Fruit fly (Drosophila melanogaster) whole organism, adult: ENCODE data around the gene grn.

Source experiments
- CG11617 ChIP-seq: fragments of 200-800 bp; sonication (Bioruptor generic); optimal IDR thresholded peaks from 2 replicates; lab custom pipeline; 2017; ENCODE audit warnings: mild to moderate bottlenecking, missing biosample characterization, missing genetic modification reagents, missing genetic modification characterization
- CG12768 ChIP-seq: fragments of 200-800 bp; sonication (Bioruptor generic); optimal IDR thresholded peaks from 2 replicates; lab custom pipeline; 2017; ENCODE audit warnings: missing biosample characterization, missing genetic modification characterization, mild to moderate bottlenecking, moderate library complexity, missing genetic modification reagents
- CG14711 ChIP-seq: fragments of 200-800 bp; sonication (Bioruptor generic); optimal IDR thresholded peaks from 2 replicates; lab custom pipeline; 2018; ENCODE audit warnings: missing biosample characterization, mild to moderate bottlenecking, missing genetic modification characterization, moderate library complexity
- CG1620 ChIP-seq: fragments of 200-800 bp; sonication (Bioruptor generic); optimal IDR thresholded peaks from 2 replicates; lab custom pipeline; 2016; ENCODE audit warnings: missing biosample characterization, missing genetic modification characterization
- CG33017 ChIP-seq: fragments of 200-800 bp; sonication (Bioruptor generic); optimal IDR thresholded peaks from 2 replicates; lab custom pipeline; 2018; ENCODE audit warnings: missing biosample characterization, mild to moderate bottlenecking, missing genetic modification characterization, moderate library complexity
- CG5204 ChIP-seq: fragments of 200-800 bp; sonication (Bioruptor generic); optimal IDR thresholded peaks from 2 replicates; lab custom pipeline; 2016; ENCODE audit warnings: missing biosample characterization, missing genetic modification characterization
- CG7045 ChIP-seq: fragments of 200-800 bp; sonication (Bioruptor generic); optimal IDR thresholded peaks from 2 replicates; lab custom pipeline; 2017; ENCODE audit warnings: missing biosample characterization, mild to moderate bottlenecking, missing genetic modification characterization
- CG7101 ChIP-seq: fragments of 200-800 bp; sonication (Bioruptor generic); optimal IDR thresholded peaks from 2 replicates; lab custom pipeline; 2018; ENCODE audit warnings: missing biosample characterization, mild to moderate bottlenecking, missing genetic modification characterization, moderate library complexity
- Clk ChIP-seq: fragments of 200-800 bp; sonication (Bioruptor generic); optimal IDR thresholded peaks from 2 replicates; lab custom pipeline; 2017; ENCODE audit warnings: missing biosample characterization, missing genetic modification characterization
- Crg-1 ChIP-seq: fragments of 200-800 bp; sonication (Bioruptor generic); optimal IDR thresholded peaks from 2 replicates; lab custom pipeline; 2016; ENCODE audit warnings: missing biosample characterization, missing genetic modification characterization
- Hr96 ChIP-seq: fragments of 200-800 bp; sonication (Bioruptor generic); optimal IDR thresholded peaks from 2 replicates; lab custom pipeline; 2016; ENCODE audit warnings: missing biosample characterization, missing genetic modification characterization
- Mnt ChIP-seq: fragments of 200-800 bp; sonication (Bioruptor generic); optimal IDR thresholded peaks from 2 replicates; lab custom pipeline; 2016; ENCODE audit warnings: missing biosample characterization, mild to moderate bottlenecking, missing genetic modification characterization
- bab1 ChIP-seq: fragments of 200-800 bp; sonication (Bioruptor generic); optimal IDR thresholded peaks from 3 replicates; lab custom pipeline; 2019; ENCODE audit warnings: missing biosample characterization, mild to moderate bottlenecking, missing genetic modification characterization, moderate library complexity
- cic ChIP-seq: fragments of 200-800 bp; sonication (Bioruptor generic); optimal IDR thresholded peaks from 2 replicates; lab custom pipeline; 2017; ENCODE audit warnings: missing biosample characterization, mild to moderate bottlenecking, missing genetic modification characterization, moderate library complexity
- cnc ChIP-seq, 2 experiments: fragments of >200 bp; optimal IDR thresholded peaks; 2 replicates each; lab custom pipeline; 2017
- kay ChIP-seq: fragments of 200-800 bp; sonication (Bioruptor generic); peaks from one replicate; lab custom pipeline; 2016; ENCODE audit warnings: missing biosample characterization, missing genetic modification characterization, borderline replicate concordance
- ovo ChIP-seq: fragments of 200-800 bp; sonication (Bioruptor generic); optimal IDR thresholded peaks from 2 replicates; lab custom pipeline; 2016; ENCODE audit warnings: missing biosample characterization, missing genetic modification characterization
- pad ChIP-seq: fragments of 200-800 bp; sonication (Bioruptor generic); optimal IDR thresholded peaks from 3 replicates; lab custom pipeline; 2017; ENCODE audit warnings: missing biosample characterization, missing genetic modification characterization, mild to moderate bottlenecking, moderate library complexity, missing genetic modification reagents
- tj ChIP-seq: fragments of 200-800 bp; sonication (Bioruptor generic); optimal IDR thresholded peaks from 3 replicates; lab custom pipeline; 2017; ENCODE audit warnings: missing biosample characterization, mild to moderate bottlenecking, missing genetic modification characterization, moderate library complexity
- toe ChIP-seq: fragments of 200-800 bp; sonication (Bioruptor generic); optimal IDR thresholded peaks from 2 replicates; lab custom pipeline; 2016; ENCODE audit warnings: missing biosample characterization, missing genetic modification characterization

grn gene

DNA sequence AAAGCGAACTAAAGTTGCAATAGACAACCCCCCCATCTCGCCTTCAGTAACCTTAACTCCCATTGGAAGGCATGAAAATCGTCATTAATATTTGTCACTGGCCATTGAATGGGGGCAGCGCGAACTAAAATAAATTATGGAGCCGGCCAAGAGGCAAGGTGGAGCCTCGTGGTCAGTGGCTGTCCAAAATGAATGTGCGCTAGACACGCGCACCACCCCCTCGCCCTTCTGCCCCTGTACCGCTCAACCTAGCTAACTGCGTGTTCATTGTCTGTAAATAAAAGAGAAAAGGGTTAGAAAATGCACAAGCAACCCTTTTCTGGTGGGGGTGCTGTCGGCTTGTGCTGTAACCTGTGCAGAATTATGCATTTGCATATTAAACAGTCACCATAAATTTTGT lies 24.0 kb downstream of the grn start:
- TF ChIP-seq CG12768, result no peak

DNA sequence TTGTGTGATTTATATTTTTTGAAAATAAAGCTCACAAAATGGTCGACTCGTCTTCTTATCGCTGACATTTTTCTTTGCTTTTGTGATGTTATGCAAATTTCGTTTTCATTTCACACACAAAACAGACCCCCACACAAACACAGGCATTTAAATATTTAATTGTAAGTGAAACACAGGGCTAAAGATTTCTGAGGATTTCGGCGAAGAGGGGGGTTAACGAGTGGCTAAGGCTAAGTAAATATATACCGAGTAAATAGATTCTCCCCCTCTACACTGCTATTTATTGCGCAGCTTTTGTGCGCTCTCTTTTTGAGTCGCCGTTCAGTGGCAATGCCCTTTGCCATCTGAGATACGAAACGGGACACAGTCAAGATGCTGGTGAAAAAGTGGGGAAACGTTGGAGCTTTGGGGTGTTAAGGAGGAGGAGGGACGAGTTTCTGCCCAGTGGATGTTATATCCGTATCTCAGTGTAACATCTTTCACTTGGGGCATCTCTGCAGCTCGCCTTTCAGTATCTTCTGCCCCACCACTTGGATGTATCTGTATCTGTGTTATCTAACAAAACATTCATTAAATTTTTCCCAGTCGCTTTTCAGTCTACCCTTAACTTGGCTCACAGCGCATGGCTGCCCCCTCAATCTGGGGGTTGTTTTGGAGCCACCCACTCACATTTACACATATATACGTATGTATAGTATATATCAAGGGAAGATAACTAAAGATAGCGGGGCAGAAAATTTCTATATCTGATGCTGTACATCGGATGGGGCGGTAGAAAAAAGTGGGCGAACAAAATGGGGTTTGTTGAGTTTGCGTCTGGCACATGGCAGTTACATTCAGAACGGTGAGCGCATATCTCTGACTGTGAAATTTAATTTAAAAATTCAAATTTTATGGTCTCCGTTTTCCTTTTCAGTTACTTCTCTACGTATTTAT lies 25.2 kb downstream of the grn start:
- no peak for TF ChIP-seq CG7045 (GFP tag; lab: Kevin White, UChicago)
- no peak for TF ChIP-seq tj
- TF ChIP-seq CG33017 (tag; lab: Kevin White, UChicago), result no peak
- TF ChIP-seq Hr96 (GFP tag; lab: Kevin White, UChicago), result no peak
- TF ChIP-seq cic (GFP tag; lab: Kevin White, UChicago), result no peak
- no peak for TF ChIP-seq CG5204 (GFP tag; lab: Kevin White, UChicago)
- TF ChIP-seq CG7101, result no peak
- no peak for TF ChIP-seq Clk (GFP tag; lab: Kevin White, UChicago)
- no peak for TF ChIP-seq ovo (GFP tag; lab: Kevin White, UChicago)

DNA sequence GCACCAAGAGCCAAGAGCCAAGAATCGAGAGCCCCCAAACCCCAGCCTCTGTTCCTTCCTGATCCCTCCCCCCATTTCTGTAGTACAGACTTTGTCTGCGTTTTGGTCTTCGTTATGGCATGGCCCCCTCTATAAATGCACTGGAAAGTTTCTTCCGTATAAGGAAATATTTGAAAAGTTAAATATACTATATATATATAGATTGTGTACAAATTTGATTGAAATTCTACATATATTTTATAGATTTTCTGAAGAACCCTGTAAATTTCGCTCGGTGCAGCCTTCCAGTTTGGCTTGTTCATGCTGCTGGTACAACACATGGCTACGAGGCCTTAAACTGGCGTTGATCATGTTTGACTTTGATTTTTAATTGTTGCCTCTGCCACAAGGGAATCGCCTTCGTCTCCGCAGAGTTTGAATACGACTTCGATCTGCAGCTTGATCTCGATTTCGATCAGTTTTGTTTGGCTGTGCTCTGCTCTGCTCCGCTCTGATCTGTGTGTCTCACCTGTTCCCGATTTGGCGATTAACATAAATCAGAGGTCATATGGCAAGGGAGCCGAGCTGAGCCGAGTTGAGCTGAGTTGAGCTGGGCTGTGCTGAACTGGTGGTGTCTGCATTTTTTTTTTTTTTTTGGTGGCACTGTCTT lies 27.2 kb downstream of the grn start:
- TF ChIP-seq CG7101 (no peak), Crg-1 (no peak), kay (no peak), cnc (optimal IDR thresholded peaks at IDR 0.05; lab: Kevin White, UChicago) (no peak), CG14711 (tag; lab: Kevin White, UChicago) (no peak), Mnt (no peak), toe (GFP tag; lab: Kevin White, UChicago) (no peak), CG33017 (tag; lab: Kevin White, UChicago) (no peak), pad (no peak), CG7045 (GFP tag; lab: Kevin White, UChicago) (no peak), tj (no peak), cic (GFP tag; lab: Kevin White, UChicago) (no peak), bab1 (GFP tag; lab: Kevin White, UChicago) (no peak), ovo (GFP tag; lab: Kevin White, UChicago) (no peak), CG11617 (GFP tag; lab: Kevin White, UChicago) (no peak), CG1620 (GFP tag; lab: Kevin White, UChicago) (no peak), CG12768 (no peak), Hr96 (GFP tag; lab: Kevin White, UChicago) (no peak), CG5204 (GFP tag; lab: Kevin White, UChicago) (no peak)

DNA sequence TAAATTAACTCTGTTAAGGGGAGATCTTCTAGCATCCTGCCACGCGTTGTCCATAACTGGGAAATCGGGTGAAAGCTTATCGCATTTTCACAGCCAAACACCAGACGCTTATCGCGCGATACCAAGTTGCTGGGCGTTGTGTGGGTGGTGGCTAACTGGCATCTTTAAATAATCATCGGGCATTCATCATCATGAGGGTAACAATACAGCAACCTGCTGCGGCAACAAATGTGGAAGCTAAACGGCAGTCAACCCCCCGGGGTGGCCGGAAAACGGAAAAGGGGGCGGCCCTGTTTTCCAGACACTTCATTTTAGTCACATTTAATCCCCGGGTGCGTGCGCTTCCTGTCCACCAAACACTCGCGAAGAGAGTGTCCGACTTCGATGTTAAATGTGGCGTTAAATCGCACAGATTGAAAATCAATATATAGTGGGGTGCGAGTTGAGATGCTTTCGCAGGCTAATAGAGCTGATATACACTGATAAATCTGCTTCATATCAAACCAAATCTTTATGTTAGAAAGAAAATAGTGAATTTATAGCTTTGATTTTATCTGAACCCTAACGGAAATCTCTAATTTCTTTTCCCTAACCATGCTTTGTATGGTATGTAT lies 28.6 kb downstream of the grn start:
- TF ChIP-seq Mnt, result no peak
- no peak for TF ChIP-seq bab1 (GFP tag; lab: Kevin White, UChicago)
- no peak for TF ChIP-seq Clk (GFP tag; lab: Kevin White, UChicago)
- TF ChIP-seq toe (GFP tag; lab: Kevin White, UChicago), result no peak
- TF ChIP-seq CG12768, result no peak

DNA sequence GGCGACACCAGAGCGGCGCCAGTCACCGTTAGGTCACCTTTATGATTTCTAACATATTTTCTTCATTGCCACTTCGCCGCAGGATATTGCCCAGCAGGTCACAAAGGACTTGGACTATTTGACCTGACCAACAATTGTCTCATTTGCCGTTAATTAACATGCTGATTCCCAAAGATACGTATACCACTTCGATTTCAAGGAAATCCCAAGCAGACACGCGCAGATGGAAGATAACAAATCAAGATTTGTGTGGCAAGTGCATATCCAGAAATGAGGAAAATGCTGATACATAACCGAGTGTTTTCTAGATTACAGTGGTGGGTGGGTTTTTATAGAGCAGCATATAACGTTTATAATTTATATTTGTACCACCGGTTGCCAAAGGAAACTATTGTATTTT lies 30.1 kb downstream of the grn start:
- TF ChIP-seq Hr96 (GFP tag; lab: Kevin White, UChicago) (no peak), cnc (optimal IDR thresholded peaks at IDR 0.05; lab: Kevin White, UChicago) (no peak), Mnt (no peak), ovo (GFP tag; lab: Kevin White, UChicago) (no peak), toe (GFP tag; lab: Kevin White, UChicago) (no peak), pad (no peak), CG33017 (tag; lab: Kevin White, UChicago) (no peak), CG14711 (tag; lab: Kevin White, UChicago) (no peak), CG5204 (GFP tag; lab: Kevin White, UChicago) (no peak), CG7045 (GFP tag; lab: Kevin White, UChicago) (no peak), tj (no peak), Clk (GFP tag; lab: Kevin White, UChicago) (no peak), CG11617 (GFP tag; lab: Kevin White, UChicago) (no peak), CG1620 (GFP tag; lab: Kevin White, UChicago) (no peak), kay (no peak), cic (GFP tag; lab: Kevin White, UChicago) (no peak), CG7101 (no peak)

DNA sequence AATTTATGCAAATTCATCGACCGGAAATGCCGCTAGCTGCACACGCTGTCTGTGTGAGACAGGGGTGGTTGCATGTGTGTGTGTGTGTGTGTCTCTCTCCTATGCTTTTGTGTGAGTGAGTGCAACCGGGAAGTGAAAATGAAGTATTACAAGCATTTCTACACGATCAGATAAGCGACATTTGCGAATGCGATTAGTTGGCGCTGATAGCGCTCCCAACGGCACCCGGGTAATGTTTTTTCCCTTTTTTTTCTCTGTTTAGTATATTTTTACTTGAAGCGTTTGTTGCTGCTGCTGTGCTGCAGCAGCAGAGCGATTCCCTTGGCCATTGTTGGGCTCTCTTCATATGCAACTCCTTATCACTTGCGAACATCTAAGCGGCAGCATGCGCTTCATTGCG lies 31.2 kb downstream of the grn start:
- no peak for TF ChIP-seq cic (GFP tag; lab: Kevin White, UChicago)
- TF ChIP-seq kay, result no peak
- TF ChIP-seq CG14711 (tag; lab: Kevin White, UChicago), result no peak
- no peak for TF ChIP-seq toe (GFP tag; lab: Kevin White, UChicago)
- TF ChIP-seq CG7101, result no peak
- TF ChIP-seq Crg-1, result no peak
- TF ChIP-seq CG33017 (tag; lab: Kevin White, UChicago), result no peak
- no peak for TF ChIP-seq Mnt
- no peak for TF ChIP-seq CG5204 (GFP tag; lab: Kevin White, UChicago)
- no peak for TF ChIP-seq cnc (optimal IDR thresholded peaks at IDR 0.05; lab: Kevin White, UChicago)
- no peak for TF ChIP-seq Hr96 (GFP tag; lab: Kevin White, UChicago)
- no peak for TF ChIP-seq pad
